Worm (Caenorhabditis elegans): ENCODE measurements around the gene nhx-6.
"Not testable (repeated sequence)": the region's sequence is repeated elsewhere in the genome, so short reads cannot be mapped to it uniquely, and the experiment has no call there.

- not testable (repeated sequence) for TF ChIP-seq lin-32 (GFP tag; optimal IDR thresholded peaks at IDR 0.05); snpc-4 (tag; optimal IDR thresholded peaks at IDR 0.05); unc-62 (GFP tag; optimal IDR thresholded peaks at IDR 0.05); mls-2 (tag; optimal IDR thresholded peaks at IDR 0.05); nhr-237 (tag; optimal IDR thresholded peaks at IDR 0.05); mep-1 (tag; optimal IDR thresholded peaks at IDR 0.05); nhr-28 (tag; optimal IDR thresholded peaks at IDR 0.05); lin-13 (tag; optimal IDR thresholded peaks at IDR 0.05); ztf-11 (tag; optimal IDR thresholded peaks at IDR 0.05); ces-1 (GFP tag; optimal IDR thresholded peaks at IDR 0.05); nhr-76 (tag; optimal IDR thresholded peaks at IDR 0.05); mab-5 (tag; optimal IDR thresholded peaks at IDR 0.05)
Measured at ce11 chrII:1633490-1633889, 37.1 kb upstream of the nhx-6 start, which contains the start of gene C08E3.1.

All from whole organism, mixed stage, embryonic.